Fruit fly (Drosophila melanogaster) whole organism, pupa: ENCODE measurements around the gene CG12517.
A peak's percentile ranks its signal among the peaks of the same experiment; 100 is the strongest.

Experiments
- CG10348 ChIP-seq: fragments of 200-800 bp; sonication (Bioruptor generic); IDR thresholded peaks from 2 replicates; pipeline ENCODE4 v1.3.6; 2022; ENCODE audit warnings: missing biosample characterization, missing genetic modification characterization
- CG12605 ChIP-seq: fragments of 200-800 bp; sonication (Bioruptor generic); IDR thresholded peaks from 2 replicates; pipeline ENCODE4 v1.3.6; 2022; ENCODE audit warnings: missing biosample characterization, missing genetic modification characterization
- CG13204 ChIP-seq: fragments of 200-800 bp; sonication (Bioruptor generic); optimal IDR thresholded peaks from 2 replicates; lab custom pipeline; 2018; ENCODE audit warnings: missing biosample characterization, mild to moderate bottlenecking, missing genetic modification characterization, moderate library complexity
- CG14655 ChIP-seq: fragments of 200-800 bp; sonication (Bioruptor generic); optimal IDR thresholded peaks from 3 replicates; lab custom pipeline; 2017; ENCODE audit warnings: mild to moderate bottlenecking, missing biosample characterization, missing genetic modification reagents, missing genetic modification characterization
- CG15710 ChIP-seq: fragments of 200-800 bp; sonication (Bioruptor generic); optimal IDR thresholded peaks from 2 replicates; lab custom pipeline; 2018; ENCODE audit warnings: missing biosample characterization, mild to moderate bottlenecking, missing genetic modification characterization, moderate library complexity
- CG17806 ChIP-seq: fragments of 200-800 bp; sonication (Bioruptor generic); optimal IDR thresholded peaks from 2 replicates; lab custom pipeline; 2018; ENCODE audit warnings: missing biosample characterization, mild to moderate bottlenecking, missing genetic modification characterization, moderate library complexity
- CG32121 ChIP-seq: fragments of 200-800 bp; sonication (Bioruptor generic); IDR thresholded peaks from 2 replicates; pipeline ENCODE4 v1.3.6; 2022; ENCODE audit warnings: missing biosample characterization, missing genetic modification characterization
- CG34367 ChIP-seq: fragments of 200-800 bp; sonication (Bioruptor generic); optimal IDR thresholded peaks from 2 replicates; lab custom pipeline; 2018; ENCODE audit warnings: missing biosample characterization, mild to moderate bottlenecking, missing genetic modification characterization
- CG4496 ChIP-seq: fragments of 200-800 bp; sonication (Bioruptor generic); IDR thresholded peaks from 3 replicates; pipeline ENCODE4 v1.3.6; 2022; ENCODE audit warnings: missing biosample characterization, missing genetic modification characterization
- CG8159 ChIP-seq: fragments of 200-800 bp; sonication (Bioruptor generic); optimal IDR thresholded peaks from 3 replicates; lab custom pipeline; 2018; ENCODE audit warnings: missing biosample characterization, mild to moderate bottlenecking, missing genetic modification characterization, moderate library complexity
- CG8301 ChIP-seq: fragments of 200-800 bp; sonication (Bioruptor generic); optimal IDR thresholded peaks from 2 replicates; lab custom pipeline; 2018; ENCODE audit warnings: missing biosample characterization, mild to moderate bottlenecking, missing genetic modification characterization
- CG9948 ChIP-seq: fragments of 200-800 bp; sonication (Bioruptor generic); optimal IDR thresholded peaks from 2 replicates; lab custom pipeline; 2018; ENCODE audit warnings: missing biosample characterization, mild to moderate bottlenecking, missing genetic modification characterization, moderate library complexity
- D1 ChIP-seq: fragments of 200-800 bp; sonication (Bioruptor generic); optimal IDR thresholded peaks from 2 replicates; lab custom pipeline; 2018; ENCODE audit warnings: missing biosample characterization, mild to moderate bottlenecking, missing genetic modification characterization, moderate library complexity
- EcR ChIP-seq: fragments of 200-800 bp; sonication (Bioruptor generic); optimal IDR thresholded peaks from 3 replicates; lab custom pipeline; 2019; ENCODE audit warnings: missing biosample characterization, missing genetic modification characterization, mild to moderate bottlenecking, moderate library complexity, missing genetic modification reagents
- Ets98B ChIP-seq: fragments of 200-800 bp; sonication (Bioruptor generic); IDR thresholded peaks from 2 replicates; pipeline ENCODE4 v1.3.6; 2022; ENCODE audit warnings: missing biosample characterization, missing genetic modification characterization
- Pif1A ChIP-seq: fragments of 200-800 bp; sonication (Bioruptor generic); optimal IDR thresholded peaks from 3 replicates; lab custom pipeline; 2016; ENCODE audit warnings: missing biosample characterization, missing genetic modification characterization
- Pif1B ChIP-seq: fragments of 200-800 bp; sonication (Bioruptor generic); optimal IDR thresholded peaks from 3 replicates; lab custom pipeline; 2016; ENCODE audit warnings: missing biosample characterization, missing genetic modification characterization
- Snoo ChIP-seq: fragments of 200-800 bp; sonication (Bioruptor generic); optimal IDR thresholded peaks from 3 replicates; lab custom pipeline; 2017; ENCODE audit warnings: missing biosample characterization, mild to moderate bottlenecking, missing genetic modification characterization, inconsistent platforms
- fd96Ca ChIP-seq: fragments of 200-800 bp; sonication (Bioruptor generic); IDR thresholded peaks from 3 replicates; pipeline ENCODE4 v1.3.6; 2022; ENCODE audit warnings: missing biosample characterization, missing genetic modification characterization
- gl ChIP-seq: fragments of 200-800 bp; sonication (Bioruptor generic); optimal IDR thresholded peaks from 2 replicates; lab custom pipeline; 2018; ENCODE audit warnings: missing biosample characterization, mild to moderate bottlenecking, missing genetic modification characterization
- rn ChIP-seq: fragments of 200-800 bp; sonication (Bioruptor generic); IDR thresholded peaks from 2 replicates; pipeline ENCODE4 v1.3.6; 2022; ENCODE audit warnings: missing biosample characterization, missing genetic modification characterization

CG12517 gene

DNA sequence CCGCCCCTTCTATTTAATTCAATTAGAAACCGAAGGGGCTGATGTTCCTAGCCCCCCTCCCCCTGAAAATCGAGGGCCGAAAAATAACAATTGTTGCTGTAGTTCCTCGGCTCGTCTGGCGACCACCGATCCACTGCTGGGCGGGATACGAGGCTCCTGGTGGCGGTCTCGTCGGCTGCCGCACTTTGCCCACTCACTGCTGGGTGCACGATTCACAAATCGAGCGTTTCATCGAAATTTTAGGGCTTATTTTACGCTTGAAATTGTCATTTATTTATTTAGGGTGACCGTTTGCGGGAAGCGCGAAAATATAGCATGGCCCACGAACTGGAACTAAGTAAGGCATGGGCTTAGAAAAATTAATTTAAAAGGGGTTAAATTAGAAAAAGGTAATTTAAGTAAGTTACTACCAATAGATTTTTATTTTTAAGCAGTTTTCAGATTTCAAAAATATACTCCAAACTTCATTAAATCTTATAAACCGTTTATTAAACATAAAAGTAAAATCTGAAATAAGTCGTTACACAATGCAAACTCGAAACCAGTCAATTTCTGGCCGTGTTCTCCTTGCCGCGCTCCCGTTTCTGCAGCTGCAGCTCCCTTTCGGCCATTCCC lies 13.5 kb upstream of the CG12517 start, which contains the start of gene Dnz1:
Dnz1 (minus strand) TSS at position 317 of the 615 bp plus-strand sequence.
- TF ChIP-seq Snoo (tag; lab: Kevin White, UChicago) (peak; percentile 8), fd96Ca (no peak), CG32121 (GFP tag; lab: Robert Waterston, UW) (peak; percentile 44), rn (no peak), CG15710 (tag; lab: Kevin White, UChicago) (peak; percentile 7), CG8159 (tag; lab: Kevin White, UChicago) (peak; percentile 58), CG8301 (tag; lab: Kevin White, UChicago) (peak; percentile 16), Ets98B (GFP tag; lab: Robert Waterston, UW) (0 out of 2 replicates have a peak, but pooled peaks have one; percentile 5), CG12605 (no peak), CG9948 (tag; lab: Kevin White, UChicago) (peak; percentile 30), CG13204 (no peak), CG17806 (tag; lab: Kevin White, UChicago) (peak; percentile 15), Pif1A (GFP tag; lab: Kevin White, UChicago) (no peak)
- TF ChIP-seq, all 21 proteins: peak for 8

DNA sequence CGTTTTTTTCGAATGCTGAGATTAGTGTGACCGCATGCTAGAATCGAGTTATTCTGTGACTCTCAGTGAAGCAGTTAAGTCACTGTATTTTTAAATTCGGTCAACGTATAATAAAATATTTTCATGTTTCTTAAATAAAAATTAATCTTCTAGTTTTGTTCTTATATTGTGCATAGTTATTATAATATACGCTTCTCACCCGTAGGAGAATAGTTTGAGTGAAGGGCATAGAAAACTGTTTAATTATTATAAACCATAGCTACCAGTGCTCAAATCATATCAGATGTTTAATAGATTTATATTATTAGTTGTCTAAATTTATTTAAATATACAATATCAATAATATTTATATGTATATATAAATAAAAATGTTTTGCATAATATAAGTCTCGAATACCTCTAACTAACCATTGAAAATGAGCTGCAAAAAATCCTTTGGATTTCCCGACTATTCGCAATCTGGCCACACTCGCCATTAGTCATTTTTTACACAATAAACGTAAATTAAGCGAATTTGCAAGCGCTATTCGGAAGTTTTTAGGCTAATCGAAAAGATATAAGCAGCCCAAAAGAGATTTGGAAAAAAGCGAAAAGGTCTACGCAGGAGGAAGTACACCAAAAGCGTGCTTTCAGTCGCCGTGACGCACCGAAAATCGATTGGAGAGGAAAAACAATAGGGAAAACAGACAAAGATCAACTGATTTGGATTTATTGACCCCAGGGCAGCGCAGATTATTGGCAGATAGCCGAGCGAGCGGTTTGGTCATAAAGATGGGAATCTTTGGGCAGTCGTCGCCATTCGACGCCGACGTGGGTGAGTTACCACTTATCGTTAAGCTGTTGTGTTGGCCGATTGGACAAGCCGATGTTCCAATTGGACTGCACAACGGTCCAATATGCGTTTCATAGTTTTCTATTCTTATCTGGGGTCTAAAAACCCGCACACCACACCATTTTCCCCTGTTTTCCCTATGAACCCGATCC lies 11.6 kb upstream of the CG12517 start, which contains the start of the genes aurB and Stam:
aurB (minus strand) TSS at position 31 of the 984 bp plus-strand sequence.
Stam (plus strand) TSS at position 473 of the 984 bp plus-strand sequence.
- no peak for TF ChIP-seq Pif1A (GFP tag; lab: Kevin White, UChicago)
- TF ChIP-seq CG14655 (GFP tag; lab: Kevin White, UChicago) = no peak
- no peak for TF ChIP-seq CG13204
- TF ChIP-seq gl (tag; lab: Kevin White, UChicago) = no peak
- 0 out of 2 replicates have a peak, but pooled peaks have one; percentile 17 for TF ChIP-seq CG12605
- TF ChIP-seq D1 (tag; lab: Kevin White, UChicago) = no peak
- peak; percentile 16 for TF ChIP-seq CG8301 (tag; lab: Kevin White, UChicago)
- peak; percentile 29 for TF ChIP-seq Ets98B (GFP tag; lab: Robert Waterston, UW)
- no peak for TF ChIP-seq Pif1B (GFP tag; lab: Kevin White, UChicago)
- TF ChIP-seq rn = no peak
- 0 out of 3 replicates have a peak, but pooled peaks have one; percentile 21 for TF ChIP-seq CG4496 (GFP tag; lab: Robert Waterston, UW)
- peak; percentile 22 for TF ChIP-seq CG34367
- peak; percentile 5 for TF ChIP-seq Snoo (tag; lab: Kevin White, UChicago)
- peak; percentile 55 for TF ChIP-seq CG8159 (tag; lab: Kevin White, UChicago)
- no peak for TF ChIP-seq fd96Ca
- TF ChIP-seq CG32121 (GFP tag; lab: Robert Waterston, UW) = peak; percentile 48; the same call in 1 of the 2 replicates
- peak; percentile 71 for TF ChIP-seq EcR (GFP tag; lab: Kevin White, UChicago)
- TF ChIP-seq CG9948 (tag; lab: Kevin White, UChicago) = peak; percentile 45
- peak; percentile 63 for TF ChIP-seq CG15710 (tag; lab: Kevin White, UChicago)
- no peak for TF ChIP-seq CG10348 (GFP tag; lab: Robert Waterston, UW)
- peak; percentile 37 for TF ChIP-seq CG17806 (tag; lab: Kevin White, UChicago)

DNA sequence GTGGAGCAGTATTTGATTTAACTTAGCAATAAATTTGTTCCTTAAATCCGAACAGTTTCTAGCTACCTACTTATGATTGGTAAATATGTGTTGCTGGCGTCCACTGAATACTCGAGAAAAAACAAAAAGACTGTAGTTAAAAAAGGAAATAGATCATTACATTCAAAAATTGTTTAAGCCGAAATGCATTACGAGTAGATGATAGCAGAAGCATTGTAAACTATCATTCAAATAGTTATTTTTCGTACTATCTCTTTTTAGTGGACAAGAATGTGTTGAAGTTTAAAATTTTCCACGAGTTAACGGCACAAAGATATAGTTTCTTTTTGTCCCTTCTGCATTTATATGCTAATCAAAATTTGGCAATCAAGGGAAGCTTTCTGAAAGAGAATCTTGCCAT lies 18.9 kb downstream of the CG12517 start, which contains the start of gene CG14071:
CG14071 (minus strand) TSS at position 101 of the 400 bp plus-strand sequence.
- TF ChIP-seq CG8301 (tag; lab: Kevin White, UChicago) (no peak), D1 (tag; lab: Kevin White, UChicago) (no peak), CG15710 (tag; lab: Kevin White, UChicago) (no peak), gl (tag; lab: Kevin White, UChicago) (no peak), rn (no peak), fd96Ca (no peak), CG14655 (GFP tag; lab: Kevin White, UChicago) (no peak)

DNA sequence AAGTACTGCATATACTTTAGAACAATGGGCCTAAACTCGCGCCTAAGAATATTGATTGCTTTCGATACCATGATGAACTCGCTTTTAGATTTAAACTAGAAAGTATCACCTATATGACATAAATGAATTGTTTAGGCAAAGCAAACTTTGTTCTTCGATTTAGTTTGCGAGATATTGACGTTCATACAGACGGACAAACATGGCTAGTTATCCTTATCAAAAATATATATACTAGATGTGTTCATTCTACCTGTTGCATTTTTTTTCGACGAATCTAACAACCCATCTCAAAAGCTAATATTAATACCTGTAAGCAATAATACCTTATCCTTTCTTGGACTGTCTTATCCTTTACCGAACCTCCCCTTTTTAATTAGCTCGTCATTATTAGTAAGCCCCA lies 31.7 kb downstream of the CG12517 start, which contains the start of gene CG14070:
CG14070 (minus strand) TSS at position 101 of the 400 bp plus-strand sequence.
- TF ChIP-seq EcR (GFP tag; lab: Kevin White, UChicago) (no peak), CG14655 (GFP tag; lab: Kevin White, UChicago) (no peak), rn (no peak), CG12605 (no peak), CG10348 (GFP tag; lab: Robert Waterston, UW) (no peak), CG17806 (tag; lab: Kevin White, UChicago) (no peak), CG34367 (no peak), Pif1B (GFP tag; lab: Kevin White, UChicago) (no peak), fd96Ca (no peak), CG4496 (GFP tag; lab: Robert Waterston, UW) (no peak), CG15710 (tag; lab: Kevin White, UChicago) (no peak), gl (tag; lab: Kevin White, UChicago) (no peak), D1 (tag; lab: Kevin White, UChicago) (no peak), CG13204 (no peak), CG32121 (GFP tag; lab: Robert Waterston, UW) (no peak), Snoo (tag; lab: Kevin White, UChicago) (no peak), Ets98B (GFP tag; lab: Robert Waterston, UW) (no peak)

DNA sequence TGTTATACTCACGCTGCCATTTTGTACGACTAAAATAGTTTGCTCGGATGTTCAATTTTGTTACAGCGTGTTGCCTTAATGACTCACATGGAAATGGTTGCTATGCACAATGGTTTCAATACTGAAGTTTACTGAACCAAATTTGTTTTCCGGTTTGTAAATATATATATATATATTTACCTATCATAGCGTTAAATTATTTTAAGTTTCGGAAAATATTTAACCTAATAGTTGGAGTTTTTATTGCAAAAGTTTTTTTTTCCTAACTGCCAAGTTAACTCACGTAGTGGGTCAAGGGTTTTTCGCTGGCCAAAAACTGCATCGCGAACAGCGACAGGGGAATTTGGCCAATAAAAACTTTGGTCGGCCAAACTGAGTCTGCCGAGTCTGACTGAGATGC lies 38.8 kb downstream of the CG12517 start, which contains the start of gene CG7309:
CG7309 (minus strand) TSS at position 101 of the 400 bp plus-strand sequence.
- no peak for TF ChIP-seq gl (tag; lab: Kevin White, UChicago)
- TF ChIP-seq CG12605 = no peak
- no peak for TF ChIP-seq CG10348 (GFP tag; lab: Robert Waterston, UW)
- no peak for TF ChIP-seq CG14655 (GFP tag; lab: Kevin White, UChicago)
- no peak for TF ChIP-seq Snoo (tag; lab: Kevin White, UChicago)
- no peak for TF ChIP-seq CG34367
- no peak for TF ChIP-seq CG15710 (tag; lab: Kevin White, UChicago)
- no peak for TF ChIP-seq CG8159 (tag; lab: Kevin White, UChicago)
